Worm (Caenorhabditis elegans): ENCODE results near the gene D1054.8.
A peak's percentile ranks its signal among the peaks of the same experiment; 100 is the strongest.

ce11 chrV:10750630-10751029 lies 33.5 kb upstream of the D1054.8 start, which contains the start of gene F28H7.3:
- TF ChIP-seq tbx-2 (tag; optimal IDR thresholded peaks at IDR 0.05), result no peak
- no peak for TF ChIP-seq snpc-4 (tag; optimal IDR thresholded peaks at IDR 0.05)
- TF ChIP-seq pqm-1 (tag; optimal IDR thresholded peaks at IDR 0.05), result peak; percentile 96
- no peak for TF ChIP-seq elt-3 (tag; optimal IDR thresholded peaks at IDR 0.05)
- TF ChIP-seq jun-1 (tag; optimal IDR thresholded peaks at IDR 0.05), result peak; percentile 61
- no peak for TF ChIP-seq nhr-76 (tag; optimal IDR thresholded peaks at IDR 0.05)

Data from whole organism, L3 larva.